Fruit fly (Drosophila melanogaster) whole organism, embryonic: ENCODE measurements around the gene Max.

ENCODE experiments used
- Abd-B ChIP-seq: fragments of 200-800 bp; sonication (Bioruptor generic); optimal IDR thresholded peaks from 2 replicates; lab custom pipeline; 2018; ENCODE audit warnings: missing biosample characterization, mild to moderate bottlenecking, missing genetic modification characterization, moderate library complexity
- B-H2 ChIP-seq: fragments of 200-800 bp; sonication (Bioruptor generic); optimal IDR thresholded peaks from 2 replicates; lab custom pipeline; 2018; ENCODE audit warnings: missing biosample characterization, mild to moderate bottlenecking, missing genetic modification characterization
- CG10147 ChIP-seq: fragments of 200-800 bp; sonication (Bioruptor generic); optimal IDR thresholded peaks from 2 replicates; lab custom pipeline; 2019; ENCODE audit warnings: missing biosample characterization, mild to moderate bottlenecking, missing genetic modification characterization, moderate library complexity
- CG1024 ChIP-seq: fragments of 200-800 bp; sonication (Bioruptor generic); IDR thresholded peaks from 2 replicates; pipeline ENCODE4 v1.3.6; 2022; ENCODE audit warnings: missing biosample characterization, missing genetic modification characterization
- CG10274 ChIP-seq: fragments of 200-800 bp; sonication (Bioruptor generic); optimal IDR thresholded peaks from 3 replicates; lab custom pipeline; 2017; ENCODE audit warnings: missing biosample characterization, mild to moderate bottlenecking, missing genetic modification characterization
- CG14014 ChIP-seq: fragments of 200-800 bp; sonication (Bioruptor generic); IDR thresholded peaks from 2 replicates; pipeline ENCODE4 v1.3.6; 2022; ENCODE audit warnings: missing biosample characterization, missing genetic modification characterization
- CG1529 ChIP-seq: fragments of 200-800 bp; sonication (Bioruptor generic); optimal IDR thresholded peaks from 3 replicates; lab custom pipeline; 2018; ENCODE audit warnings: missing biosample characterization, missing genetic modification characterization
- CG15479 ChIP-seq: fragments of 200-800 bp; sonication (Bioruptor generic); optimal IDR thresholded peaks from 3 replicates; lab custom pipeline; 2019; ENCODE audit warnings: missing biosample characterization, mild to moderate bottlenecking, missing genetic modification characterization, moderate library complexity
- CG16863 ChIP-seq: fragments of 200-800 bp; sonication (Bioruptor generic); optimal IDR thresholded peaks from 3 replicates; lab custom pipeline; 2016; ENCODE audit warnings: missing biosample characterization, missing genetic modification characterization
- CG17361 ChIP-seq: fragments of 200-800 bp; sonication (Bioruptor generic); IDR thresholded peaks from 3 replicates; pipeline ENCODE4 v1.3.6; 2022; ENCODE audit warnings: missing biosample characterization, missing genetic modification characterization
- CG2678 ChIP-seq: fragments of 200-800 bp; sonication (Bioruptor generic); optimal IDR thresholded peaks from 3 replicates; lab custom pipeline; 2019; ENCODE audit warnings: missing biosample characterization, mild to moderate bottlenecking, missing genetic modification characterization, moderate library complexity
- CG2875 ChIP-seq: fragments of 200-800 bp; sonication (Bioruptor generic); optimal IDR thresholded peaks from 2 replicates; lab custom pipeline; 2017; ENCODE audit warnings: missing biosample characterization, mild to moderate bottlenecking, missing genetic modification characterization, missing genetic modification reagents
- CG3065 ChIP-seq: fragments of 200-800 bp; sonication (Bioruptor generic); optimal IDR thresholded peaks from 2 replicates; lab custom pipeline; 2016; ENCODE audit warnings: missing biosample characterization, missing genetic modification characterization
- CG34224 ChIP-seq: fragments of 200-800 bp; sonication (Bioruptor generic); IDR thresholded peaks from 3 replicates; pipeline ENCODE4 v1.3.6; 2022; ENCODE audit warnings: missing biosample characterization, missing genetic modification characterization; ENCODE audit not compliant: partially characterized antibody
- CG6272 ChIP-seq: fragments of 200-800 bp; sonication (Bioruptor generic); IDR thresholded peaks from 2 replicates; pipeline ENCODE4 v1.3.6; 2022; ENCODE audit warnings: missing biosample characterization, missing genetic modification characterization
- CG7556 ChIP-seq: fragments of 200-800 bp; sonication (Bioruptor generic); optimal IDR thresholded peaks from 2 replicates; lab custom pipeline; 2017; ENCODE audit warnings: missing biosample characterization, mild to moderate bottlenecking, missing genetic modification characterization
- CTCF ChIP-seq: fragments of 200-800 bp; sonication (Bioruptor generic); optimal IDR thresholded peaks from 2 replicates; lab custom pipeline; 2017; ENCODE audit warnings: missing biosample characterization, mild to moderate bottlenecking, missing genetic modification characterization, moderate library complexity
- CkIIα-i1 ChIP-seq: fragments of 200-800 bp; sonication (Bioruptor generic); IDR thresholded peaks from 2 replicates; pipeline ENCODE4 v1.3.6; 2022; ENCODE audit warnings: missing biosample characterization, missing genetic modification characterization
- Eip74EF ChIP-seq, 2 experiments: fragments of 200-800 bp in 1 of 2; fragments of >200 bp in 1 of 2; sonication (Bioruptor generic) in 1 of 2; optimal IDR thresholded peaks; 2 replicates each; lab custom pipeline; 2017 to 2019; ENCODE audit warnings: missing biosample characterization in 2 of 2, missing genetic modification characterization in 2 of 2, mild to moderate bottlenecking in 1 of 2, moderate library complexity in 1 of 2
- HLH4C ChIP-seq: fragments of 200-800 bp; sonication (Bioruptor generic); IDR thresholded peaks from 3 replicates; pipeline ENCODE4 v1.3.6; 2022; ENCODE audit warnings: missing biosample characterization, missing genetic modification characterization; ENCODE audit not compliant: partially characterized antibody
- Hand ChIP-seq: fragments of 200-800 bp; sonication (Bioruptor generic); optimal IDR thresholded peaks from 2 replicates; lab custom pipeline; 2017; ENCODE audit warnings: mild to moderate bottlenecking, missing biosample characterization, missing genetic modification reagents, missing genetic modification characterization
- HmgZ ChIP-seq: fragments of 200-800 bp; sonication (Bioruptor generic); optimal IDR thresholded peaks from 2 replicates; lab custom pipeline; 2018; ENCODE audit warnings: missing biosample characterization, mild to moderate bottlenecking, missing genetic modification characterization
- Hmr ChIP-seq: fragments of 200-800 bp; sonication (Bioruptor generic); optimal IDR thresholded peaks from 3 replicates; lab custom pipeline; 2017; ENCODE audit warnings: mild to moderate bottlenecking, missing biosample characterization, missing genetic modification reagents, missing genetic modification characterization
- Max ChIP-seq: fragments of 200-800 bp; sonication (Bioruptor generic); optimal IDR thresholded peaks from 2 replicates; lab custom pipeline; 2016; ENCODE audit warnings: missing biosample characterization, mild to moderate bottlenecking, missing genetic modification characterization
- Meics ChIP-seq: fragments of 200-800 bp; sonication (Bioruptor generic); optimal IDR thresholded peaks from 2 replicates; lab custom pipeline; 2017; ENCODE audit warnings: missing biosample characterization, mild to moderate bottlenecking, missing genetic modification characterization
- NC2α ChIP-seq: fragments of 200-800 bp; sonication (Bioruptor generic); optimal IDR thresholded peaks from 2 replicates; lab custom pipeline; 2016; ENCODE audit warnings: missing biosample characterization, missing genetic modification characterization
- Ptx1 ChIP-seq: fragments of 200-800 bp; sonication (Bioruptor generic); IDR thresholded peaks from 2 replicates; pipeline ENCODE4 v1.3.6; 2022; ENCODE audit warnings: missing biosample characterization, missing genetic modification characterization
- Rfx ChIP-seq: fragments of 200-800 bp; sonication (Bioruptor generic); IDR thresholded peaks from 2 replicates; pipeline ENCODE4 v1.3.6; 2022; ENCODE audit warnings: missing biosample characterization, missing genetic modification characterization
- Rx ChIP-seq: fragments of 200-800 bp; sonication (Bioruptor generic); IDR thresholded peaks from 2 replicates; pipeline ENCODE4 v1.3.6; 2022; ENCODE audit warnings: missing biosample characterization, missing genetic modification characterization
- ase ChIP-seq: fragments of 200-800 bp; sonication (Bioruptor generic); IDR thresholded peaks from 3 replicates; pipeline ENCODE4 v1.3.6; 2022; ENCODE audit warnings: missing biosample characterization, missing genetic modification characterization
- bbx ChIP-seq: fragments of 200-800 bp; sonication (Bioruptor generic); IDR thresholded peaks from 2 replicates; pipeline ENCODE4 v1.3.6; 2022; ENCODE audit warnings: missing biosample characterization, missing genetic modification characterization; ENCODE audit not compliant: partially characterized antibody
- corto ChIP-seq: fragments of 200-800 bp; sonication (Bioruptor generic); optimal IDR thresholded peaks from 2 replicates; lab custom pipeline; 2016; ENCODE audit warnings: missing biosample characterization, mild to moderate bottlenecking, missing genetic modification characterization, moderate library complexity
- dmrt99B ChIP-seq: fragments of 200-800 bp; sonication (Bioruptor generic); optimal IDR thresholded peaks from 2 replicates; lab custom pipeline; 2018; ENCODE audit warnings: missing biosample characterization, mild to moderate bottlenecking, missing genetic modification characterization, moderate library complexity
- en ChIP-seq: fragments of 200-800 bp; sonication (Bioruptor generic); optimal IDR thresholded peaks from 2 replicates; lab custom pipeline; 2016; ENCODE audit warnings: missing biosample characterization, missing genetic modification characterization
- esg ChIP-seq: fragments of 200-800 bp; sonication (Bioruptor generic); conservative IDR thresholded peaks from 2 replicates; pipeline ENCODE4 v1.3.6; 2022; ENCODE audit warnings: missing biosample characterization, missing genetic modification characterization
- fu2 ChIP-seq: fragments of 200-800 bp; sonication (Bioruptor generic); optimal IDR thresholded peaks from 2 replicates; lab custom pipeline; 2016; ENCODE audit warnings: missing biosample characterization, missing genetic modification characterization
- grn ChIP-seq: fragments of 200-800 bp; sonication (Bioruptor generic); optimal IDR thresholded peaks from 3 replicates; lab custom pipeline; 2017; ENCODE audit warnings: missing biosample characterization, missing genetic modification characterization
- hb ChIP-seq: fragments of 200-800 bp; sonication (Bioruptor generic); IDR thresholded peaks from 3 replicates; pipeline ENCODE4 v1.3.6; 2022; ENCODE audit warnings: missing biosample characterization, missing genetic modification characterization; ENCODE audit not compliant: partially characterized antibody
- nom ChIP-seq: fragments of 200-800 bp; sonication (Bioruptor generic); optimal IDR thresholded peaks from 2 replicates; lab custom pipeline; 2017; ENCODE audit warnings: missing biosample characterization, missing genetic modification characterization, mild to moderate bottlenecking, moderate library complexity, missing genetic modification reagents
- odd ChIP-seq: fragments of 200-800 bp; sonication (Bioruptor generic); optimal IDR thresholded peaks from 2 replicates; lab custom pipeline; 2017; ENCODE audit warnings: missing biosample characterization, mild to moderate bottlenecking, missing genetic modification characterization
- seq ChIP-seq: fragments of 200-800 bp; sonication (Bioruptor generic); IDR thresholded peaks from 2 replicates; pipeline ENCODE4 v1.3.6; 2022; ENCODE audit warnings: missing biosample characterization, missing genetic modification characterization
- slou ChIP-seq: fragments of 200-800 bp; sonication (Bioruptor generic); optimal IDR thresholded peaks from 3 replicates; lab custom pipeline; 2016; ENCODE audit warnings: missing biosample characterization, missing genetic modification characterization
- sna ChIP-seq: fragments of 200-800 bp; sonication (Bioruptor generic); IDR thresholded peaks from 2 replicates; pipeline ENCODE4 v1.3.6; 2022; ENCODE audit warnings: missing biosample characterization, missing genetic modification characterization; ENCODE audit not compliant: partially characterized antibody
- tll ChIP-seq, 2 experiments: fragments of 200-800 bp in 1 of 2; fragments of >200 bp in 1 of 2; sonication (Bioruptor generic) in 1 of 2; optimal IDR thresholded peaks; 2 replicates each; lab custom pipeline; 2017 to 2019; ENCODE audit warnings: missing biosample characterization in 2 of 2, missing genetic modification characterization in 2 of 2, mild to moderate bottlenecking in 1 of 2, moderate library complexity in 1 of 2
- trem ChIP-seq: fragments of 200-800 bp; optimal IDR thresholded peaks from 3 replicates; lab custom pipeline; 2019; ENCODE audit warnings: missing biosample characterization, mild to moderate bottlenecking, missing genetic modification characterization, moderate library complexity
- tup ChIP-seq: fragments of 200-800 bp; sonication (Bioruptor generic); optimal IDR thresholded peaks from 2 replicates; lab custom pipeline; 2016; ENCODE audit warnings: missing biosample characterization, mild to moderate bottlenecking, missing genetic modification characterization, moderate library complexity
- wdn ChIP-seq: fragments of 200-800 bp; sonication (Bioruptor generic); IDR thresholded peaks from 2 replicates; pipeline ENCODE4 v1.3.6; 2022; ENCODE audit warnings: missing biosample characterization, missing genetic modification characterization
- zfh2 ChIP-seq: fragments of 200-800 bp; sonication (Bioruptor generic); optimal IDR thresholded peaks from 2 replicates; lab custom pipeline; 2016; ENCODE audit warnings: missing biosample characterization, missing genetic modification characterization

Max gene

dm6 chr3L:19292440-19293175 lies 28.6 kb upstream of the Max start, which contains the start of gene Gbs-76A (continued):
- TF ChIP-seq B-H2, result peak; percentile 86
- no peak for TF ChIP-seq grn (GFP tag; lab: Kevin White, UChicago)
- peak; percentile 75 for TF ChIP-seq trem (tag; lab: Kevin White, UChicago)
- peak; percentile 96 for TF ChIP-seq CG2678
- no peak for TF ChIP-seq fu2 (GFP tag; lab: Kevin White, UChicago)
- TF ChIP-seq CG1024 (GFP tag; lab: Robert Waterston, UW), result no peak
- TF ChIP-seq CG1529 (GFP tag; lab: Kevin White, UChicago), result peak; percentile 62
- peak; percentile 19 for TF ChIP-seq CTCF (GFP tag; lab: Kevin White, UChicago)
- peak; percentile 87 for TF ChIP-seq CG10147 (GFP tag; lab: Kevin White, UChicago)
- peak in 1 of 2 experiments; percentile 79 for TF ChIP-seq Eip74EF (GFP tag; optimal IDR thresholded peaks at IDR 0.05; lab: Kevin White, UChicago)
- no peak for TF ChIP-seq slou (GFP tag; lab: Kevin White, UChicago)
- TF ChIP-seq NC2α (GFP tag; lab: Kevin White, UChicago), result no peak
- no peak for TF ChIP-seq zfh2
- peak; percentile 67; the same call in 2 of the 3 replicates for TF ChIP-seq ase (GFP tag; lab: Robert Waterston, UW)
- peak; percentile 40; the same call in 1 of the 2 replicates for TF ChIP-seq Rx
- peak; percentile 90 for TF ChIP-seq Hmr
- TF ChIP-seq tll (GFP tag; optimal IDR thresholded peaks at IDR 0.05; lab: Kevin White, UChicago), result no peak
- peak; percentile 84 for TF ChIP-seq Ptx1 (GFP tag; lab: Robert Waterston, UW)
- peak; percentile 78 for TF ChIP-seq corto (GFP tag; lab: Kevin White, UChicago)
- TF ChIP-seq CkIIα-i1 (GFP tag; lab: Robert Waterston, UW), result no peak
- TF ChIP-seq hb (GFP tag; lab: Robert Waterston, UW), result 0 out of 3 replicates have a peak, but pooled peaks have one; percentile 25
- TF ChIP-seq esg (GFP tag; lab: Robert Waterston, UW), result peak; percentile 59; the same call in 1 of the 2 replicates
- TF ChIP-seq CG10274 (GFP tag; lab: Kevin White, UChicago), result no peak
- TF ChIP-seq seq, result peak; percentile 76
- peak; percentile 63 for TF ChIP-seq nom (GFP tag; lab: Kevin White, UChicago)
- TF ChIP-seq odd (GFP tag; lab: Kevin White, UChicago), result peak; percentile 83
- TF ChIP-seq CG15479 (GFP tag; lab: Kevin White, UChicago), result no peak
- TF ChIP-seq sna (GFP tag; lab: Robert Waterston, UW), result peak; percentile 65
- peak; percentile 77 for TF ChIP-seq CG2875 (GFP tag; lab: Kevin White, UChicago)
- TF ChIP-seq dmrt99B (tag; lab: Kevin White, UChicago), result peak; percentile 90
- TF ChIP-seq CG6272 (GFP tag; lab: Robert Waterston, UW), result peak; percentile 43; the same call in 1 of the 2 replicates
- peak; percentile 88 for TF ChIP-seq CG17361 (GFP tag; lab: Robert Waterston, UW)
- TF ChIP-seq CG16863 (GFP tag; lab: Kevin White, UChicago), result no peak
- TF ChIP-seq CG14014 (GFP tag; lab: Robert Waterston, UW), result peak; percentile 79; the same call in 1 of the 2 replicates
- TF ChIP-seq Max, result peak; percentile 38
- no peak for TF ChIP-seq CG3065 (GFP tag; lab: Kevin White, UChicago)
- no peak for TF ChIP-seq en (GFP tag; lab: Kevin White, UChicago)
- peak; percentile 65; the same call in 1 of the 3 replicates for TF ChIP-seq CG34224 (GFP tag; lab: Robert Waterston, UW)
- peak; percentile 89 for TF ChIP-seq Meics (GFP tag; lab: Kevin White, UChicago)
- TF ChIP-seq Hand (GFP tag; lab: Kevin White, UChicago), result peak; percentile 82
- no peak for TF ChIP-seq tup (GFP tag; lab: Kevin White, UChicago)
- TF ChIP-seq Abd-B (GFP tag; lab: Kevin White, UChicago), result peak; percentile 79
- TF ChIP-seq wdn (GFP tag; lab: Robert Waterston, UW), result peak; percentile 49; the same call in 1 of the 2 replicates
- peak; percentile 82 for TF ChIP-seq Rfx (GFP tag; lab: Robert Waterston, UW)
- peak; percentile 90 for TF ChIP-seq CG7556 (GFP tag; lab: Kevin White, UChicago)
- TF ChIP-seq HLH4C (GFP tag; lab: Robert Waterston, UW), result peak; percentile 41; the same call in 1 of the 3 replicates
- peak; percentile 47 for TF ChIP-seq HmgZ (tag; lab: Kevin White, UChicago)
- peak; percentile 29; the same call in 1 of the 2 replicates for TF ChIP-seq bbx
